Worm (Caenorhabditis elegans) whole organism, early embryonic: ENCODE measurements around the gene adbp-1.

Experiments
- B0310.2 ChIP-seq: sonication (generic microtip); optimal IDR thresholded peaks from 2 replicates; lab custom pipeline; 2016; ENCODE audit warnings: mild to moderate bottlenecking, missing genetic modification characterization, missing compliant biosample characterization
- F13C5.2 ChIP-seq: sonication (generic microtip); optimal IDR thresholded peaks from 2 replicates; lab custom pipeline; 2017; ENCODE audit warnings: mild to moderate bottlenecking, missing genetic modification characterization, inconsistent platforms, missing compliant biosample characterization
- aly-1 ChIP-seq: sonication (generic microtip); optimal IDR thresholded peaks from 2 replicates; lab custom pipeline; 2016; ENCODE audit warnings: missing genetic modification characterization, missing compliant biosample characterization
- ama-1 ChIP-seq: fragments of 150-350 bp; optimal IDR thresholded peaks from 2 replicates; lab custom pipeline; 2014
- ceh-13 ChIP-seq: fragments of 200-800 bp; sonication (Bioruptor generic); optimal IDR thresholded peaks from 2 replicates; lab custom pipeline; 2018; ENCODE audit warnings: mild to moderate bottlenecking, missing genetic modification characterization, missing compliant biosample characterization
- ceh-36 ChIP-seq: sonication (generic microtip); optimal IDR thresholded peaks from 2 replicates; lab custom pipeline; 2016; ENCODE audit warnings: missing genetic modification characterization, inconsistent platforms, missing compliant biosample characterization
- ets-7 ChIP-seq: sonication (generic microtip); optimal IDR thresholded peaks from 2 replicates; lab custom pipeline; 2016; ENCODE audit warnings: missing genotype, missing genetic modification characterization, missing compliant biosample characterization
- flt-1 ChIP-seq: fragments of 200-800 bp; sonication (Bioruptor generic); IDR thresholded peaks from 2 replicates; pipeline ENCODE4 v1.3.6; 2022; ENCODE audit warnings: missing genetic modification characterization, missing compliant biosample characterization
- hmbx-1 ChIP-seq: sonication (generic microtip); optimal IDR thresholded peaks from 2 replicates; lab custom pipeline; 2016; ENCODE audit warnings: mild to moderate bottlenecking, missing genetic modification characterization, missing compliant biosample characterization
- hmg-4 ChIP-seq: fragments of 200-800 bp; sonication (Bioruptor generic); optimal IDR thresholded peaks from 2 replicates; lab custom pipeline; 2018; ENCODE audit warnings: mild to moderate bottlenecking, missing genetic modification characterization, missing compliant biosample characterization
- hnd-1 ChIP-seq: sonication (generic microtip); optimal IDR thresholded peaks from 2 replicates; lab custom pipeline; 2016; ENCODE audit warnings: missing genetic modification characterization, missing compliant biosample characterization
- pes-1 ChIP-seq: fragments of 200-800 bp; sonication (Bioruptor generic); IDR thresholded peaks from 2 replicates; pipeline ENCODE4 v1.3.6; 2022; ENCODE audit warnings: missing genetic modification reagents, missing genetic modification characterization, missing compliant biosample characterization
- scrt-1 ChIP-seq: fragments of 200-800 bp; sonication (Bioruptor generic); IDR thresholded peaks from 2 replicates; pipeline ENCODE4 v1.3.6; 2022; ENCODE audit warnings: missing genetic modification characterization, missing compliant biosample characterization
- sea-1 ChIP-seq: fragments of 200-800 bp; sonication (Bioruptor generic); conservative IDR thresholded peaks from 2 replicates; pipeline ENCODE4 v1.3.6; 2022; ENCODE audit warnings: missing genetic modification characterization, missing compliant biosample characterization
- tbx-11 ChIP-seq: fragments of 200-800 bp; sonication (Bioruptor generic); IDR thresholded peaks from 2 replicates; pipeline ENCODE4 v1.3.6; 2022; ENCODE audit warnings: missing genetic modification characterization, missing compliant biosample characterization
- tbx-37 ChIP-seq: fragments of 200-800 bp; sonication (Bioruptor generic); conservative IDR thresholded peaks from 2 replicates; pipeline ENCODE4 v1.3.6; 2022; ENCODE audit warnings: missing genetic modification reagents, missing genetic modification characterization, missing compliant biosample characterization
- tra-4 ChIP-seq: sonication (generic microtip); optimal IDR thresholded peaks from 2 replicates; lab custom pipeline; 2017; ENCODE audit warnings: missing genetic modification characterization, missing compliant biosample characterization

The adbp-1 gene

DNA sequence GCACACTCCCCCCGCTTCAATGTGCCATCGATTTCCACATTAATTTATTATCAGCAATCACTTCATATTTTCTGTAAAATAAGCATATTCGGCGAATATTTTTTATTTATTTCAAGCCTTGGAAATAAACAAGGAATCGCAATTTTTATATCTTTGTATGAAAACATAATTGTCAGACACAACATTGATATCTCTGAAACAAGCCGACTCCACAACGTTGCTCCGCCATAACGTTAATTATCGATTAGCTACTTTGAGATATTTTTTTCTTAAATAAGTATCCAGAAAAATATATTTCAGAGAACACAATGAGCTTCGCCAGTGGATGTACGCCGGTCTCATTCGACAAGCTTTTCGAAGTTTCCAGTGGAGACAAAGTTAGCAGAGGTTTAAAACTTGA, at the start of gene adbp-1:
Gene adbp-1, plus strand, starts transcription at position 301 of the 400 bp plus-strand sequence.
- TF ChIP-seq aly-1 (tag; lab: Kevin White, UChicago) = no peak
- TF ChIP-seq F13C5.2 (tag; lab: Kevin White, UChicago) = no peak
- TF ChIP-seq tra-4 (tag; lab: Kevin White, UChicago) = no peak
- TF ChIP-seq ama-1 (lab: Kevin White, UChicago) = no peak
- no peak for TF ChIP-seq ceh-36
- TF ChIP-seq hmbx-1 = no peak
- TF ChIP-seq tbx-11 (GFP tag; lab: Robert Waterston, UW) = no peak
- no peak for TF ChIP-seq pes-1 (GFP tag; lab: Robert Waterston, UW)
- no peak for TF ChIP-seq sea-1

DNA sequence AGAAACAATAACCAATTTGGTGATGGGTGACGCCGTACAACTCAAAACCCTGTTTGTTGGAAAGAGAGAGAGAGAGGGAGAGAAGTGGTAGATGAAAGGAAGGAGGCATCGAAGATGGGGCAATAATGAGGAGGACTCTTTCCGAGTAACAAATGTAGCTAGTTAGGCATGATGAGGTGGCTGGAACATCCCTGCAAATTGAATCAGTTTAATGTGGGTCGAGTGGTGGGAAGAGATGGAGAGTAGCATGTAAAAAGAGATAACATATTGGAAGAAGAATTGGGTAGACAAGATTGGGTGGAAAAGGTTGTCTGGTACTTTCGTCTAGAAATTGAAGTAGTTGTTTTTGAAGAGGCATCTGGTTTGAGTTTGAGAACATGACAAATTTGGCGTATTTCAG, 47.7 kb upstream of the adbp-1 start:
- no peak for TF ChIP-seq hmg-4 (GFP tag; lab: Kevin White, UChicago)
- TF ChIP-seq ets-7 (tag; lab: Kevin White, UChicago) = no peak
- TF ChIP-seq flt-1 (GFP tag; lab: Robert Waterston, UW) = no peak
- TF ChIP-seq F13C5.2 (tag; lab: Kevin White, UChicago) = no peak
- no peak for TF ChIP-seq ama-1 (lab: Kevin White, UChicago)
- no peak for TF ChIP-seq ceh-36
- TF ChIP-seq aly-1 (tag; lab: Kevin White, UChicago) = peak; percentile 9

- TF ChIP-seq sea-1 = no peak
- TF ChIP-seq ceh-36 = peak; percentile 10
These were observed 45.2 kb upstream of the adbp-1 start for ce11 chrII:11398787-11399186.

DNA sequence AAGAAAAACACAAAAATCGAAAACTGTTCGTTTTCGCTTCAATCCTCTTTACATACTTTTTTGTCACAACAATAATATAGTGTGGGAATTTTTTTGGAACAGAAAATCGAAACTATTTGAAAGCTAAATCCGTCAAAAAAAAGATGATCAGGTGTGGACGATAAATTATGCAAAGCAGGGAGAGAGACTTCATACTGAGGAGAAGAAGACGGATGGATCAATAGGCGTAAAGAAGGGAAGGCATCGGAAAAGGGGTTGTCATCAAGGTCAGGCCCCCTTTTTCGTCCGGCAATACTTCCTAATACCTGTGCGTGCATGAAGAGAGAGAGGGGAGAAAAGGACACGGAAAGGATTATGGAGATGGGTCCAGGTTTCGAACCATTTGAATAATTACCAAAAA, 43.6 kb upstream of the adbp-1 start:
- TF ChIP-seq B0310.2 = no peak
- no peak for TF ChIP-seq sea-1
- TF ChIP-seq F13C5.2 (tag; lab: Kevin White, UChicago) = no peak
- TF ChIP-seq flt-1 (GFP tag; lab: Robert Waterston, UW) = no peak
- no peak for TF ChIP-seq tbx-37 (GFP tag; lab: Robert Waterston, UW)
- TF ChIP-seq ets-7 (tag; lab: Kevin White, UChicago) = no peak
- TF ChIP-seq hmbx-1 = no peak
- TF ChIP-seq hmg-4 (GFP tag; lab: Kevin White, UChicago) = no peak
- TF ChIP-seq hnd-1 = no peak
- no peak for TF ChIP-seq ama-1 (lab: Kevin White, UChicago)
- TF ChIP-seq ceh-36 = no peak
- TF ChIP-seq aly-1 (tag; lab: Kevin White, UChicago) = no peak

DNA sequence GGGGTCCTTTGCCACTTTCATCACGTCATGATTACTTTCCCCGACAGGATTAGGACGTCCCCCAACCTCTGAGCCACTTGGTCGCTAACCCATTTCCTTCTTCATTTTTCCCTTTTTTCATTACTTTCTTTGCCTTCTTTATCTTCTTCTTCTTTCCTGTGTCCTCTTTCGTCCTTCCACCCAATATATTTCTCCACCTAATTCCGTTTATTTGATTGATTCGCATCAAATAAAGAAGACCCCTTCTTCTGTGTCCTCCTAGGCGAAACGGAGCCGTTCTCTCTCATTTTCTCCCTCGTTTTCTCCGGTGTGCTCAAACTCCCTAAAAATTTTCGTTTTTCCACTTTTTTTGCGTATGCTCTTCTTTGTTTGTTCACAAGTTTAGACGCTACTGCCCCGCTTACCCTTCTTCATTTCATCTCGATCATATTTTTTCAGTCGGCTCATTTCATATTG, 34.3 kb upstream of the adbp-1 start, which contains the start of gene C05D12.7:
Gene C05D12.7, plus strand, starts transcription at position 406 of the 456 bp plus-strand sequence.
- TF ChIP-seq tbx-37 (GFP tag; lab: Robert Waterston, UW) = no peak

- TF ChIP-seq B0310.2 (no peak), tbx-11 (GFP tag; lab: Robert Waterston, UW) (no peak), flt-1 (GFP tag; lab: Robert Waterston, UW) (no peak), ceh-36 (no peak), tbx-37 (GFP tag; lab: Robert Waterston, UW) (no peak), tra-4 (tag; lab: Kevin White, UChicago) (no peak), ets-7 (tag; lab: Kevin White, UChicago) (no peak), F13C5.2 (tag; lab: Kevin White, UChicago) (no peak), ama-1 (lab: Kevin White, UChicago) (no peak), hnd-1 (no peak), sea-1 (no peak), ceh-13 (GFP tag; lab: Kevin White, UChicago) (no peak), aly-1 (tag; lab: Kevin White, UChicago) (no peak), pes-1 (GFP tag; lab: Robert Waterston, UW) (no peak)
These were observed 28.3 kb upstream of the adbp-1 start, which contains the start of gene C05D12.1 for ce11 chrII:11415672-11416071. Gene C05D12.1, minus strand, starts transcription at chrII:11415772.

ce11 chrII:11417999-11418398, 26.0 kb upstream of the adbp-1 start, which contains the start of gene C05D12.2:
Gene C05D12.2, plus strand, starts transcription at chrII:11418299.
- TF ChIP-seq hmbx-1 (no peak), hnd-1 (no peak)

- TF ChIP-seq ceh-36 = no peak
- TF ChIP-seq sea-1 = no peak
- no peak for TF ChIP-seq pes-1 (GFP tag; lab: Robert Waterston, UW)
- no peak for TF ChIP-seq aly-1 (tag; lab: Kevin White, UChicago)
- no peak for TF ChIP-seq tra-4 (tag; lab: Kevin White, UChicago)
- TF ChIP-seq scrt-1 = no peak
- TF ChIP-seq ama-1 (lab: Kevin White, UChicago) = no peak
- TF ChIP-seq B0310.2 = no peak
These were observed 25.5 kb upstream of the adbp-1 start for ce11 chrII:11418476-11418875.

- TF ChIP-seq sea-1 = no peak
- TF ChIP-seq tra-4 (tag; lab: Kevin White, UChicago) = no peak
- TF ChIP-seq aly-1 (tag; lab: Kevin White, UChicago) = no peak
- TF ChIP-seq tbx-11 (GFP tag; lab: Robert Waterston, UW) = no peak
- no peak for TF ChIP-seq tbx-37 (GFP tag; lab: Robert Waterston, UW)
- no peak for TF ChIP-seq pes-1 (GFP tag; lab: Robert Waterston, UW)
- TF ChIP-seq ets-7 (tag; lab: Kevin White, UChicago) = no peak
- no peak for TF ChIP-seq B0310.2
- no peak for TF ChIP-seq ceh-36
- TF ChIP-seq hmg-4 (GFP tag; lab: Kevin White, UChicago) = no peak
- TF ChIP-seq F13C5.2 (tag; lab: Kevin White, UChicago) = no peak
- TF ChIP-seq scrt-1 = no peak
- no peak for TF ChIP-seq ceh-13 (GFP tag; lab: Kevin White, UChicago)
- TF ChIP-seq ama-1 (lab: Kevin White, UChicago) = no peak
- TF ChIP-seq hnd-1 = no peak
- no peak for TF ChIP-seq hmbx-1
- TF ChIP-seq flt-1 (GFP tag; lab: Robert Waterston, UW) = no peak
These were observed 19.9 kb upstream of the adbp-1 start for ce11 chrII:11424032-11424431.
